Worm (Caenorhabditis elegans): ENCODE data around the gene twk-17.

The twk-17 gene

DNA sequence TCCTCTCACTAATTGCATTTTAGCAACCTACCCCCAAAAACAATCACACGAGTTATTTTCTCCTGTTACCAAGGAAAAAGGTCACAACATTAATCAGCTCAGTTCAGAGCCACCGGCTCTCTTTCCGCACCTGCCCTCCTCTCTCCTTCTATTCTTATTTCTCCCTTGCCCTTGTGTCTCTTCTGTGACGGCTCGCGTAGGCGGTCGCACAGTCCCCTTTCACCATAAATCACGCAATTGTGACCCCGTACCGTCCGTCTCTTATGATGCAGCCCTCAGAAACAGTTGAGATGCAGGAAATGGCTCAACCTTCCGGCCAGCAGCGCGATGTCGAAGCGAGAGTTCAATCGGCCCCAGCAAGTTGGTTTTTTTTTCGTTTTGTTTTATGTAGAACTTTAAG is 45.3 kb downstream of the twk-17 start, which contains the start of gene sto-1:
sto-1 (plus strand) TSS at position 200 of the 400 bp plus-strand sequence.
- TF ChIP-seq ceh-24 (tag; optimal IDR thresholded peaks at IDR 0.05): no peak
- TF ChIP-seq elt-4 (tag; optimal IDR thresholded peaks at IDR 0.05): no peak
- TF ChIP-seq ama-1 (optimal IDR thresholded peaks at IDR 0.05): no peak
- TF ChIP-seq fkh-6 (tag; optimal IDR thresholded peaks at IDR 0.05): peak; percentile 37
- TF ChIP-seq fkh-10 (GFP tag; optimal IDR thresholded peaks at IDR 0.05): no peak
- TF ChIP-seq ceh-45 (GFP tag; IDR thresholded peaks at IDR 0.05): no peak
- TF ChIP-seq hlh-8 (tag; optimal IDR thresholded peaks at IDR 0.05): no peak
- TF ChIP-seq pag-3 (tag; optimal IDR thresholded peaks at IDR 0.05; ENCODE audit: borderline replicate concordance): no peak
- no peak for TF ChIP-seq fax-1 (tag; optimal IDR thresholded peaks at IDR 0.05)
- TF ChIP-seq pha-4 (tag; optimal IDR thresholded peaks at IDR 0.05): no peak
- TF ChIP-seq ceh-31 (tag; optimal IDR thresholded peaks at IDR 0.05): peak; percentile 4
- no peak for TF ChIP-seq F13H6.1 (tag; optimal IDR thresholded peaks at IDR 0.05)
- peak; percentile 5 for TF ChIP-seq nhr-232 (tag; optimal IDR thresholded peaks at IDR 0.05)
- no peak for TF ChIP-seq nhr-11 (tag; optimal IDR thresholded peaks at IDR 0.05)
- TF ChIP-seq hlh-6 (tag; optimal IDR thresholded peaks at IDR 0.05): peak; percentile 59
- no peak for TF ChIP-seq ceh-6 (GFP tag; optimal IDR thresholded peaks at IDR 0.05)
- no peak for TF ChIP-seq hlh-13 (GFP tag; optimal IDR thresholded peaks at IDR 0.05)
- TF ChIP-seq T23F11.4 (GFP tag; optimal IDR thresholded peaks at IDR 0.05): no peak
- TF ChIP-seq mec-3 (tag; optimal IDR thresholded peaks at IDR 0.05; ENCODE audit: borderline replicate concordance): no peak
- TF ChIP-seq ceh-14 (tag; optimal IDR thresholded peaks at IDR 0.05): no peak
- TF ChIP-seq ets-4 (tag; optimal IDR thresholded peaks at IDR 0.05): no peak
- TF ChIP-seq odd-2 (tag; optimal IDR thresholded peaks at IDR 0.05): no peak
- TF ChIP-seq ref-2 (tag; optimal IDR thresholded peaks at IDR 0.05): peak; percentile 38
- no peak for TF ChIP-seq hlh-30 (tag; optimal IDR thresholded peaks at IDR 0.05; ENCODE audit: insufficient read depth)
- no peak for TF ChIP-seq ttx-3 (tag; optimal IDR thresholded peaks at IDR 0.05)
- no peak for TF ChIP-seq pros-1 (tag; optimal IDR thresholded peaks at IDR 0.05)
- no peak for TF ChIP-seq K02D7.2 (tag; optimal IDR thresholded peaks at IDR 0.05)
- TF ChIP-seq tbx-2 (tag; optimal IDR thresholded peaks at IDR 0.05): peak; percentile 12
- peak; percentile 46 for TF ChIP-seq C08G9.2 (tag; optimal IDR thresholded peaks at IDR 0.05)
- TF ChIP-seq pat-9 (tag; optimal IDR thresholded peaks at IDR 0.05): no peak
- no peak for TF ChIP-seq unc-55 (GFP tag; optimal IDR thresholded peaks at IDR 0.05)

DNA sequence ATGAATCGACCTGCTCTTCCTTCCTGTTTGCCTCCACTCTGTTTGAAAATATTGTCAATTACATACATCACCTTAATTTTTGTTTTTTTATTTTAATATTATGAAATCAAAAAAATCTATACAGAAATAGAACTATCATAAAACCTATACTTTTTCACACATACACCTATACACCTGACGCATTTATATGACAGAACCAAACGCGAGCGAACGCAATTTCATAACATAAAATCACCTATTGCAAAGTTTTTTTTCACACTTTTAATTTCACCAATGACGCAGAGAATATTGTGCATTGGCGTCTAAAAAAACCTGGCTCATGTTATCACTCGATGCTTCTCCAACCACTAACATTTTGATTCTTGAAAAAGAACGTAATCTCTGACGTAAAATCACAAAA is 45.9 kb downstream of the twk-17 start:
- TF ChIP-seq ceh-14 (tag; optimal IDR thresholded peaks at IDR 0.05) (no peak), ceh-9 (tag; optimal IDR thresholded peaks at IDR 0.05) (no peak), ceh-30 (tag; optimal IDR thresholded peaks at IDR 0.05) (no peak), unc-55 (GFP tag; optimal IDR thresholded peaks at IDR 0.05) (no peak), ceh-19 (GFP tag; optimal IDR thresholded peaks at IDR 0.05) (no peak), ceh-18 (tag; optimal IDR thresholded peaks at IDR 0.05) (no peak)

DNA sequence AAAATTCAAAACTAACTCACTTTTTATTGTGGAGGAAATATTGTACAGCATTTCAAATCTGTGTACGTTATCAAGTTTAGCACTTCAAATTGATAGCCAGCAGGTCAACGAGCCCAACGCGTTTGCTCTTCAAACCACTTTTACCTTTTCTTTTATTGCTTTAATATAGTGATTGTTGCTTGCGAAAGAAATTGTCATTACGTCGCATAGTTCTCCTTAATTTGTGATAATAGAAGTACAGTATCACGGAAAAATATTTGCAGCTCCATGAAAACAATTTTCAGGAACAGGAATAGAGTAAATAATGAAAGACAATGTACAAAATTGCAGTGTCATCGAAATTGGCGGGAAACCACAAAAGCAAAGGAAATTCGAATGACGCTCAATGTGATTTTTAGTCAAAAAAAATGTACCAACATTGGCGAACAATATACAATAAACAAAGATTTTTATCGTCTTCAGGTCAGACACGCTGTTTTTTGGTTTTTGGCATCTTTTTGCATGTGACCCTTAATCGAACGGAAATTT is 48.9 kb downstream of the twk-17 start, which contains the start of the genes PDB1.1 and F08C6.5:
PDB1.1 (minus strand) TSS at position 158 of the 528 bp plus-strand sequence.
F08C6.5 (plus strand) TSS at position 478 of the 528 bp plus-strand sequence.
- TF ChIP-seq unc-3 (GFP tag; conservative IDR thresholded peaks at IDR 0.05) (no peak), unc-3 (tag; optimal IDR thresholded peaks at IDR 0.05) (no peak), elt-4 (tag; optimal IDR thresholded peaks at IDR 0.05) (no peak), ztf-16 (tag; optimal IDR thresholded peaks at IDR 0.05) (no peak), hlh-13 (GFP tag; optimal IDR thresholded peaks at IDR 0.05) (no peak), ahr-1 (tag; optimal IDR thresholded peaks at IDR 0.05) (no peak), elt-2 (tag; optimal IDR thresholded peaks at IDR 0.05) (peak; percentile 33), sox-2 (GFP tag; IDR thresholded peaks at IDR 0.05) (no peak), dmd-4 (tag; optimal IDR thresholded peaks at IDR 0.05; ENCODE audit: borderline replicate concordance) (no peak)

All from whole organism, late embryonic.